Worm (Caenorhabditis elegans) whole organism, L1 larva: Measurements from ENCODE around the gene abu-8.

Source experiments
- fkh-8 ChIP-seq: sonication (generic microtip); optimal IDR thresholded peaks from 2 replicates; lab custom pipeline; 2016; ENCODE audit warnings: mild to moderate bottlenecking, missing genetic modification characterization, missing compliant biosample characterization
- swsn-7 ChIP-seq: sonication (generic microtip); optimal IDR thresholded peaks from 2 replicates; lab custom pipeline; 2016; ENCODE audit warnings: missing genetic modification characterization, missing compliant biosample characterization

Gene abu-8

DNA sequence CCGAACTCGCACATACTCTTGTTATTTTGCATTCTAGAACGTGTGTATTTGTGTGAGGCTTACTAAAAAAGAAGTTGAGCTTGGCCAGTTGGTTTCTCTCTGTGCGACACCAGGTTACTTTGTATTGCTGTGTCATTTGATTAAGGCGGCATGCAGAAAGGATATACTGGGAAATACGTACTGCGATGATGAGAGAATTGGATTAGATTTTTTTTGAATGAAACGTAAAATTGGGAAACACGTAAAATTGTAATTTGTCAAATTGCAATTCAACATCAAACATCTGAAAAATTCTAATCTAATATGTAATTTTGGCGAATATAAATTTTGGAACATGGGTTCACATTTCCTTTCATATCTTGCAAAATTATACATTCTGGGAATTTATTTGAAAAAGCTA lies 50.6 kb downstream of the abu-8 start, which contains the start of gene srh-129:
TSS of gene srh-129 (minus strand) at position 101 of the 400 bp plus-strand sequence.
- TF ChIP-seq swsn-7 (tag; lab: Kevin White, UChicago) (no peak), fkh-8 (peak; percentile 26)
